Fruit fly (Drosophila melanogaster) whole organism, adult: ENCODE data around the gene smash.

Experiments used
- CG11617 ChIP-seq: fragments of 200-800 bp; sonication (Bioruptor generic); optimal IDR thresholded peaks from 2 replicates; lab custom pipeline; 2017; ENCODE audit warnings: mild to moderate bottlenecking, missing biosample characterization, missing genetic modification reagents, missing genetic modification characterization
- CG12768 ChIP-seq: fragments of 200-800 bp; sonication (Bioruptor generic); optimal IDR thresholded peaks from 2 replicates; lab custom pipeline; 2017; ENCODE audit warnings: missing biosample characterization, missing genetic modification characterization, mild to moderate bottlenecking, moderate library complexity, missing genetic modification reagents
- CG1620 ChIP-seq: fragments of 200-800 bp; sonication (Bioruptor generic); optimal IDR thresholded peaks from 2 replicates; lab custom pipeline; 2016; ENCODE audit warnings: missing biosample characterization, missing genetic modification characterization
- CG33017 ChIP-seq: fragments of 200-800 bp; sonication (Bioruptor generic); optimal IDR thresholded peaks from 2 replicates; lab custom pipeline; 2018; ENCODE audit warnings: missing biosample characterization, mild to moderate bottlenecking, missing genetic modification characterization, moderate library complexity
- Hr96 ChIP-seq: fragments of 200-800 bp; sonication (Bioruptor generic); optimal IDR thresholded peaks from 2 replicates; lab custom pipeline; 2016; ENCODE audit warnings: missing biosample characterization, missing genetic modification characterization
- cic ChIP-seq: fragments of 200-800 bp; sonication (Bioruptor generic); optimal IDR thresholded peaks from 2 replicates; lab custom pipeline; 2017; ENCODE audit warnings: missing biosample characterization, mild to moderate bottlenecking, missing genetic modification characterization, moderate library complexity
- cnc ChIP-seq, 2 experiments: fragments of >200 bp; optimal IDR thresholded peaks; 2 replicates each; lab custom pipeline; 2017
- kay ChIP-seq: fragments of 200-800 bp; sonication (Bioruptor generic); peaks from one replicate; lab custom pipeline; 2016; ENCODE audit warnings: missing biosample characterization, missing genetic modification characterization, borderline replicate concordance
- ovo ChIP-seq: fragments of 200-800 bp; sonication (Bioruptor generic); optimal IDR thresholded peaks from 2 replicates; lab custom pipeline; 2016; ENCODE audit warnings: missing biosample characterization, missing genetic modification characterization

- TF ChIP-seq CG33017 (tag; lab: Kevin White, UChicago) (no peak), kay (GFP tag; lab: Kevin White, UChicago) (no peak), cnc (optimal IDR thresholded peaks at IDR 0.05; lab: Kevin White, UChicago) (no peak), CG1620 (no peak), Hr96 (GFP tag; lab: Kevin White, UChicago) (no peak), CG12768 (GFP tag; lab: Kevin White, UChicago) (no peak), cic (GFP tag; lab: Kevin White, UChicago) (no peak), ovo (GFP tag; lab: Kevin White, UChicago) (no peak), CG11617 (GFP tag; lab: Kevin White, UChicago) (no peak)
These were observed 13.8 kb upstream of the smash start, which contains the start of the genes Dlip2 and rpk for dm6 chr3R:4645457-4646082.
